Fruit fly (Drosophila melanogaster): ENCODE data around the gene CG42780.
A peak's percentile ranks its signal among the peaks of the same experiment; 100 is the strongest.

Gene CG42780

dm6 chrX:7324816-7325246 lies 7.2 kb downstream of the CG42780 start (continued):
- TF ChIP-seq MESR4 (GFP tag; optimal IDR thresholded peaks at IDR 0.05) (peak; percentile 46), tna (GFP tag; IDR thresholded peaks at IDR 0.05; ENCODE audit: partially characterized antibody) (no peak), Myb (GFP tag; optimal IDR thresholded peaks at IDR 0.05) (peak; percentile 59), CG15696 (tag; optimal IDR thresholded peaks at IDR 0.05) (peak; percentile 97), oc (tag; optimal IDR thresholded peaks at IDR 0.05) (peak; percentile 98), jigr1 (GFP tag; IDR thresholded peaks at IDR 0.05) (peak; percentile 83; the same call in 2 of the 3 replicates), Xbp1 (GFP tag; optimal IDR thresholded peaks at IDR 0.05) (peak; percentile 95), CG2875 (GFP tag; optimal IDR thresholded peaks at IDR 0.05) (peak; percentile 96), CG3838 (GFP tag; optimal IDR thresholded peaks at IDR 0.05) (peak; percentile 51), dan (GFP tag; IDR thresholded peaks at IDR 0.05) (peak; percentile 85; the same call in 1 of the 2 replicates), C15 (GFP tag; IDR thresholded peaks at IDR 0.05) (peak; percentile 59; the same call in 2 of the 3 replicates), CG14860 (GFP tag; IDR thresholded peaks at IDR 0.05; ENCODE audit: partially characterized antibody) (no peak), az2 (GFP tag; optimal IDR thresholded peaks at IDR 0.05) (peak; percentile 96), CG8359 (GFP tag; optimal IDR thresholded peaks at IDR 0.05; ENCODE audit: borderline replicate concordance) (peak; percentile 93), CG11456 (GFP tag; IDR thresholded peaks at IDR 0.05) (peak; percentile 88), pan (optimal IDR thresholded peaks at IDR 0.05) (no peak), pan (GFP tag; optimal IDR thresholded peaks at IDR 0.05 in 1 of 2, IDR thresholded peaks at IDR 0.05 in 1 of 2) (peak in 1 of 2 experiments; percentile 96), fu2 (GFP tag; optimal IDR thresholded peaks at IDR 0.05) (peak; percentile 55), lilli (GFP tag; optimal IDR thresholded peaks at IDR 0.05) (peak; percentile 87), Meics (GFP tag; optimal IDR thresholded peaks at IDR 0.05) (peak; percentile 93), CTCF (GFP tag; optimal IDR thresholded peaks at IDR 0.05) (peak; percentile 68), Atf6 (GFP tag; IDR thresholded peaks at IDR 0.05) (peak; percentile 95), CG10209 (GFP tag; optimal IDR thresholded peaks at IDR 0.05) (peak; percentile 96), Chrac-16 (GFP tag; optimal IDR thresholded peaks at IDR 0.05) (peak; percentile 96), wor (GFP tag; IDR thresholded peaks at IDR 0.05) (peak; percentile 93), CG2199 (GFP tag; IDR thresholded peaks at IDR 0.05) (peak; percentile 85; the same call in 2 of the 3 replicates), btn (GFP tag; optimal IDR thresholded peaks at IDR 0.05) (peak; percentile 66), Rx (GFP tag; IDR thresholded peaks at IDR 0.05) (peak; percentile 84), CG34422 (GFP tag; IDR thresholded peaks at IDR 0.05) (peak; percentile 96), CG30431 (GFP tag; optimal IDR thresholded peaks at IDR 0.05) (peak; percentile 91), Gug (GFP tag; IDR thresholded peaks at IDR 0.05) (peak; percentile 74), run (tag; optimal IDR thresholded peaks at IDR 0.05) (peak; percentile 96), ewg (GFP tag; optimal IDR thresholded peaks at IDR 0.05) (peak; percentile 92), dimm (GFP tag; IDR thresholded peaks at IDR 0.05) (peak; percentile 89), Hr3 (GFP tag; optimal IDR thresholded peaks at IDR 0.05) (peak; percentile 95), da (GFP tag; optimal IDR thresholded peaks at IDR 0.05) (peak; percentile 81), lmd (GFP tag; IDR thresholded peaks at IDR 0.05) (peak; percentile 96), so (GFP tag; IDR thresholded peaks at IDR 0.05) (peak; percentile 96), CG10147 (GFP tag; optimal IDR thresholded peaks at IDR 0.05) (peak; percentile 95), salm (tag; optimal IDR thresholded peaks at IDR 0.05) (peak; percentile 98), CG5180 (GFP tag; optimal IDR thresholded peaks at IDR 0.05) (peak; percentile 90), ind (GFP tag; optimal IDR thresholded peaks at IDR 0.05) (peak; percentile 93), hbn (GFP tag; IDR thresholded peaks at IDR 0.05; ENCODE audit: partially characterized antibody) (no peak), CG6683 (GFP tag; optimal IDR thresholded peaks at IDR 0.05) (peak; percentile 91), CG32532 (GFP tag; IDR thresholded peaks at IDR 0.05) (peak; percentile 94), CG17186 (GFP tag; optimal IDR thresholded peaks at IDR 0.05) (peak; percentile 86), CG7987 (GFP tag; optimal IDR thresholded peaks at IDR 0.05) (peak; percentile 79), ems (GFP tag; optimal IDR thresholded peaks at IDR 0.05) (peak; percentile 87), CG15269 (tag; optimal IDR thresholded peaks at IDR 0.05) (peak; percentile 98), ATbp (GFP tag; optimal IDR thresholded peaks at IDR 0.05) (peak; percentile 97), CG17568 (GFP tag; optimal IDR thresholded peaks at IDR 0.05) (peak; percentile 96)
